Fruit fly (Drosophila melanogaster) whole organism, prepupa: ENCODE results near the gene HDAC4.

ENCODE experiments used
- CG10631 ChIP-seq: fragments of 200-800 bp; sonication (Bioruptor generic); optimal IDR thresholded peaks from 2 replicates; lab custom pipeline; 2016; ENCODE audit warnings: missing biosample characterization, missing genetic modification characterization
- CG10669 ChIP-seq: fragments of 200-800 bp; sonication (Bioruptor generic); optimal IDR thresholded peaks from 3 replicates; lab custom pipeline; 2018; ENCODE audit warnings: missing biosample characterization, mild to moderate bottlenecking, missing genetic modification characterization, moderate library complexity
- CG11294 ChIP-seq: fragments of 200-800 bp; sonication (Bioruptor generic); IDR thresholded peaks from 2 replicates; pipeline ENCODE4 v1.3.6; 2022; ENCODE audit warnings: missing biosample characterization, missing genetic modification characterization
- CG11762 ChIP-seq: fragments of 200-800 bp; sonication (Bioruptor generic); optimal IDR thresholded peaks from 3 replicates; lab custom pipeline; 2016; ENCODE audit warnings: missing biosample characterization, missing genetic modification characterization; ENCODE audit not compliant: insufficient read depth
- CG11902 ChIP-seq: fragments of 200-800 bp; sonication (Bioruptor generic); optimal IDR thresholded peaks from 3 replicates; lab custom pipeline; 2016; ENCODE audit warnings: missing biosample characterization, missing genetic modification characterization
- CG15336 ChIP-seq: fragments of 200-800 bp; sonication (Bioruptor generic); IDR thresholded peaks from 2 replicates; pipeline ENCODE4 v1.3.6; 2022; ENCODE audit warnings: missing biosample characterization, missing genetic modification characterization
- CG1621 ChIP-seq: fragments of 200-800 bp; sonication (Bioruptor generic); optimal IDR thresholded peaks from 3 replicates; lab custom pipeline; 2018; ENCODE audit warnings: missing biosample characterization, mild to moderate bottlenecking, missing genetic modification characterization
- CG16779 ChIP-seq: fragments of 200-800 bp; sonication (Bioruptor generic); optimal IDR thresholded peaks from 3 replicates; lab custom pipeline; 2017; ENCODE audit warnings: missing biosample characterization, mild to moderate bottlenecking, missing genetic modification characterization
- CG3032 ChIP-seq: fragments of 200-800 bp; optimal IDR thresholded peaks from 2 replicates; lab custom pipeline; 2019; ENCODE audit warnings: missing biosample characterization, mild to moderate bottlenecking, missing genetic modification characterization, moderate library complexity
- CG31627 ChIP-seq: fragments of 200-800 bp; sonication (Bioruptor generic); optimal IDR thresholded peaks from 3 replicates; lab custom pipeline; 2016; ENCODE audit warnings: missing biosample characterization, missing genetic modification characterization
- CG32006 ChIP-seq: fragments of 200-800 bp; sonication (Bioruptor generic); optimal IDR thresholded peaks from 3 replicates; lab custom pipeline; 2017; ENCODE audit warnings: missing biosample characterization, mild to moderate bottlenecking, missing genetic modification characterization
- CG3919 ChIP-seq: fragments of 200-800 bp; sonication (Bioruptor generic); optimal IDR thresholded peaks from 3 replicates; lab custom pipeline; 2016; ENCODE audit warnings: missing biosample characterization, missing genetic modification characterization
- CG4318 ChIP-seq: fragments of 200-800 bp; sonication (Bioruptor generic); optimal IDR thresholded peaks from 3 replicates; lab custom pipeline; 2017; ENCODE audit warnings: missing biosample characterization, mild to moderate bottlenecking, missing genetic modification characterization
- CG6163 ChIP-seq: fragments of 200-800 bp; sonication (Bioruptor generic); IDR thresholded peaks from 3 replicates; pipeline ENCODE4 v1.3.6; 2022; ENCODE audit warnings: missing biosample characterization, missing genetic modification characterization
- CG6276 ChIP-seq: fragments of 200-800 bp; sonication (Bioruptor generic); optimal IDR thresholded peaks from 2 replicates; lab custom pipeline; 2017; ENCODE audit warnings: missing biosample characterization, mild to moderate bottlenecking, missing genetic modification characterization
- CG6808 ChIP-seq: fragments of 200-800 bp; sonication (Bioruptor generic); optimal IDR thresholded peaks from 3 replicates; lab custom pipeline; 2017; ENCODE audit warnings: missing biosample characterization, missing genetic modification characterization, mild to moderate bottlenecking, moderate library complexity, missing genetic modification reagents
- CG6854 ChIP-seq: fragments of 200-800 bp; sonication (Bioruptor generic); optimal IDR thresholded peaks from 2 replicates; lab custom pipeline; 2017; ENCODE audit warnings: missing biosample characterization, mild to moderate bottlenecking, missing genetic modification characterization
- CG7368 ChIP-seq: fragments of 200-800 bp; sonication (Bioruptor generic); optimal IDR thresholded peaks from 3 replicates; lab custom pipeline; 2016; ENCODE audit warnings: missing biosample characterization, missing genetic modification characterization
- CG8119 ChIP-seq: fragments of 200-800 bp; sonication (Bioruptor generic); IDR thresholded peaks from 3 replicates; pipeline ENCODE4 v1.3.6; 2022; ENCODE audit warnings: missing biosample characterization, missing genetic modification characterization
- CG8319 ChIP-seq: fragments of 200-800 bp; sonication (Bioruptor generic); optimal IDR thresholded peaks from 3 replicates; lab custom pipeline; 2016; ENCODE audit warnings: missing biosample characterization, missing genetic modification characterization
- CG8632 ChIP-seq: fragments of 200-800 bp; sonication (Bioruptor generic); optimal IDR thresholded peaks from 3 replicates; lab custom pipeline; 2016; ENCODE audit warnings: missing biosample characterization, missing genetic modification characterization
- CG9139 ChIP-seq: fragments of 200-800 bp; sonication (Bioruptor generic); optimal IDR thresholded peaks from 3 replicates; lab custom pipeline; 2017; ENCODE audit warnings: missing biosample characterization, mild to moderate bottlenecking, missing genetic modification characterization
- Eip78C ChIP-seq: fragments of 200-800 bp; sonication (Bioruptor generic); peaks from one replicate; lab custom pipeline; 2016; ENCODE audit warnings: missing biosample characterization, missing genetic modification characterization
- Ets96B ChIP-seq: fragments of 200-800 bp; optimal IDR thresholded peaks from 2 replicates; lab custom pipeline; 2019; ENCODE audit warnings: missing biosample characterization, mild to moderate bottlenecking, missing genetic modification characterization, moderate library complexity
- Gug ChIP-seq: fragments of 200-800 bp; sonication (Bioruptor generic); IDR thresholded peaks from 2 replicates; pipeline ENCODE4 v1.3.6; 2022; ENCODE audit warnings: missing biosample characterization, missing genetic modification characterization
- Hr39 ChIP-seq: fragments of 200-800 bp; sonication (Bioruptor generic); optimal IDR thresholded peaks from 2 replicates; lab custom pipeline; 2016; ENCODE audit warnings: missing biosample characterization, missing genetic modification characterization
- Hr4 ChIP-seq: fragments of 200-800 bp; sonication (Bioruptor generic); optimal IDR thresholded peaks from 3 replicates; lab custom pipeline; 2016; ENCODE audit warnings: missing biosample characterization, missing genetic modification characterization
- Lpt ChIP-seq: fragments of 200-800 bp; sonication (Bioruptor generic); optimal IDR thresholded peaks from 3 replicates; lab custom pipeline; 2016; ENCODE audit warnings: missing biosample characterization, missing genetic modification characterization
- Smox ChIP-seq: fragments of 200-800 bp; sonication (Bioruptor generic); optimal IDR thresholded peaks from 3 replicates; lab custom pipeline; 2016; ENCODE audit warnings: missing biosample characterization, missing genetic modification characterization
- Sox102F ChIP-seq: fragments of 200-800 bp; sonication (Bioruptor generic); optimal IDR thresholded peaks from 2 replicates; lab custom pipeline; 2016; ENCODE audit warnings: missing biosample characterization, mild to moderate bottlenecking, missing genetic modification characterization
- Sox15 ChIP-seq: fragments of 200-800 bp; sonication (Bioruptor generic); optimal IDR thresholded peaks from 3 replicates; lab custom pipeline; 2016; ENCODE audit warnings: missing biosample characterization, missing genetic modification characterization
- achi ChIP-seq: fragments of 200-800 bp; sonication (Bioruptor generic); optimal IDR thresholded peaks from 3 replicates; lab custom pipeline; 2016; ENCODE audit warnings: missing biosample characterization, missing genetic modification characterization
- acj6 ChIP-seq: fragments of 200-800 bp; sonication (Bioruptor generic); optimal IDR thresholded peaks from 3 replicates; lab custom pipeline; 2016; ENCODE audit warnings: missing biosample characterization, missing genetic modification characterization
- cyc ChIP-seq: fragments of 200-800 bp; sonication (Bioruptor generic); optimal IDR thresholded peaks from 3 replicates; lab custom pipeline; 2016; ENCODE audit warnings: missing biosample characterization, missing genetic modification characterization
- dac ChIP-seq: fragments of 200-800 bp; sonication (Bioruptor generic); optimal IDR thresholded peaks from 2 replicates; lab custom pipeline; 2017; ENCODE audit warnings: missing biosample characterization, mild to moderate bottlenecking, missing genetic modification characterization
- dsx ChIP-seq: fragments of 200-800 bp; optimal IDR thresholded peaks from 3 replicates; lab custom pipeline; 2019; ENCODE audit warnings: missing biosample characterization, mild to moderate bottlenecking, missing genetic modification characterization, moderate library complexity; ENCODE audit not compliant: poor library complexity, severe bottlenecking
- esn ChIP-seq: fragments of 200-800 bp; sonication (Bioruptor generic); optimal IDR thresholded peaks from 2 replicates; lab custom pipeline; 2016; ENCODE audit warnings: missing biosample characterization, mild to moderate bottlenecking, missing genetic modification characterization, moderate library complexity
- fd59A ChIP-seq: fragments of 200-800 bp; sonication (Bioruptor generic); optimal IDR thresholded peaks from 2 replicates; lab custom pipeline; 2017; ENCODE audit warnings: missing biosample characterization, mild to moderate bottlenecking, missing genetic modification characterization, missing genetic modification reagents
- fkh ChIP-seq: fragments of 200-800 bp; sonication (Bioruptor generic); optimal IDR thresholded peaks from 3 replicates; lab custom pipeline; 2017; ENCODE audit warnings: missing biosample characterization, mild to moderate bottlenecking, missing genetic modification characterization, moderate library complexity
- lz ChIP-seq: fragments of 200-800 bp; sonication (Bioruptor generic); optimal IDR thresholded peaks from 3 replicates; lab custom pipeline; 2016; ENCODE audit warnings: missing biosample characterization, missing genetic modification characterization
- pdm3 ChIP-seq: fragments of 200-800 bp; sonication (Bioruptor generic); optimal IDR thresholded peaks from 3 replicates; lab custom pipeline; 2016; ENCODE audit warnings: missing biosample characterization, missing genetic modification characterization
- salr ChIP-seq, 2 experiments: fragments of 200-800 bp; sonication (Bioruptor generic); optimal IDR thresholded peaks; 3 replicates each; lab custom pipeline; 2016 to 2018; ENCODE audit warnings: missing biosample characterization in 2 of 2, missing genetic modification characterization in 2 of 2, mild to moderate bottlenecking in 1 of 2
- ss ChIP-seq, 2 experiments: fragments of 200-800 bp; sonication (Bioruptor generic); optimal IDR thresholded peaks; 2 replicates in 1 of 2; 3 replicates in 1 of 2; lab custom pipeline; 2017 to 2018; ENCODE audit warnings: mild to moderate bottlenecking in 2 of 2, missing biosample characterization in 2 of 2, missing genetic modification characterization in 2 of 2, moderate library complexity in 1 of 2
- svp ChIP-seq: fragments of 200-800 bp; sonication (Bioruptor generic); peaks from one replicate; lab custom pipeline; 2016; ENCODE audit warnings: missing biosample characterization, missing genetic modification characterization
- topi ChIP-seq: fragments of 200-800 bp; sonication (Bioruptor generic); optimal IDR thresholded peaks from 3 replicates; lab custom pipeline; 2016; ENCODE audit warnings: missing biosample characterization, missing genetic modification characterization

HDAC4 gene

dm6 chrX:13276713-13277112 is 8.7 kb downstream of the HDAC4 start (continued):
- peak; percentile 22 for TF ChIP-seq Lpt (GFP tag; lab: Kevin White, UChicago)
- peak in 1 of 2 experiments; percentile 22 for TF ChIP-seq salr (GFP tag; optimal IDR thresholded peaks at IDR 0.05; lab: Kevin White, UChicago)
- TF ChIP-seq CG6163 (GFP tag; lab: Robert Waterston, UW) = peak; percentile 52
- peak; percentile 8 for TF ChIP-seq Hr39
- peak; percentile 73 for TF ChIP-seq CG15336 (GFP tag; lab: Robert Waterston, UW)
- TF ChIP-seq lz (GFP tag; lab: Kevin White, UChicago) = no peak
- peak; percentile 10 for TF ChIP-seq Smox (GFP tag; lab: Kevin White, UChicago)
- no peak for TF ChIP-seq dac (GFP tag; lab: Kevin White, UChicago)
- peak; percentile 25; the same call in 1 of the 2 replicates for TF ChIP-seq CG11294
- peak; percentile 32 for TF ChIP-seq Hr4
- peak; percentile 66; the same call in 2 of the 3 replicates for TF ChIP-seq CG8119 (GFP tag; lab: Robert Waterston, UW)
- peak; percentile 10 for TF ChIP-seq pdm3 (GFP tag; lab: Kevin White, UChicago)
- no peak for TF ChIP-seq CG9139 (GFP tag; lab: Kevin White, UChicago)
- TF ChIP-seq svp (GFP tag; lab: Kevin White, UChicago) = peak; percentile 37
- TF ChIP-seq CG7368 (GFP tag; lab: Kevin White, UChicago) = peak; percentile 34
- TF ChIP-seq CG32006 (GFP tag; lab: Kevin White, UChicago) = peak; percentile 65
- TF ChIP-seq Sox102F (GFP tag; lab: Kevin White, UChicago) = no peak
- TF ChIP-seq CG6276 (GFP tag; lab: Kevin White, UChicago) = peak; percentile 27
- TF ChIP-seq Eip78C = peak; percentile 79
- TF ChIP-seq CG6854 (GFP tag; lab: Kevin White, UChicago) = no peak
- no peak for TF ChIP-seq Gug (GFP tag; lab: Robert Waterston, UW)
- TF ChIP-seq esn (GFP tag; lab: Kevin White, UChicago) = peak; percentile 29
- no peak for TF ChIP-seq cyc (GFP tag; lab: Kevin White, UChicago)
- peak; percentile 35 for TF ChIP-seq CG11762 (GFP tag; lab: Kevin White, UChicago)
- peak; percentile 32 for TF ChIP-seq CG1621 (tag; lab: Kevin White, UChicago)
- TF ChIP-seq dsx (GFP tag; lab: Kevin White, UChicago) = peak; percentile 42
- TF ChIP-seq CG31627 (GFP tag; lab: Kevin White, UChicago) = no peak

dm6 chrX:13275139-13275538 is 10.3 kb downstream of the HDAC4 start:
- TF ChIP-seq acj6 (GFP tag; lab: Kevin White, UChicago) (peak; percentile 67), CG3919 (GFP tag; lab: Kevin White, UChicago) (peak; percentile 75), CG8119 (GFP tag; lab: Robert Waterston, UW) (peak; percentile 75), Sox15 (GFP tag; lab: Kevin White, UChicago) (peak; percentile 71), achi (peak; percentile 78), CG6163 (GFP tag; lab: Robert Waterston, UW) (no peak), Ets96B (tag; lab: Kevin White, UChicago) (peak; percentile 73), ss (GFP tag; optimal IDR thresholded peaks at IDR 0.05; lab: Kevin White, UChicago) (peak; percentile 55 to 73), CG16779 (tag; lab: Kevin White, UChicago) (peak; percentile 4), svp (GFP tag; lab: Kevin White, UChicago) (peak; percentile 10), CG4318 (peak; percentile 52), salr (GFP tag; optimal IDR thresholded peaks at IDR 0.05; lab: Kevin White, UChicago) (peak; percentile 3 to 78), pdm3 (GFP tag; lab: Kevin White, UChicago) (peak; percentile 60), CG6808 (GFP tag; lab: Kevin White, UChicago) (peak; percentile 80), CG11762 (GFP tag; lab: Kevin White, UChicago) (peak; percentile 73), CG11294 (peak; percentile 47; the same call in 1 of the 2 replicates), Smox (GFP tag; lab: Kevin White, UChicago) (peak; percentile 65), CG1621 (tag; lab: Kevin White, UChicago) (peak; percentile 48), fkh (GFP tag; lab: Kevin White, UChicago) (no peak), fd59A (GFP tag; lab: Kevin White, UChicago) (peak; percentile 71), cyc (GFP tag; lab: Kevin White, UChicago) (peak; percentile 73), CG6854 (GFP tag; lab: Kevin White, UChicago) (no peak), lz (GFP tag; lab: Kevin White, UChicago) (peak; percentile 51), CG7368 (GFP tag; lab: Kevin White, UChicago) (peak; percentile 61), Hr4 (peak; percentile 31), CG8319 (GFP tag; lab: Kevin White, UChicago) (peak; percentile 47), CG8632 (peak; percentile 78), CG11902 (peak; percentile 60), CG10669 (GFP tag; lab: Kevin White, UChicago) (peak; percentile 67), Sox102F (GFP tag; lab: Kevin White, UChicago) (peak; percentile 46), Hr39 (peak; percentile 31), CG9139 (GFP tag; lab: Kevin White, UChicago) (peak; percentile 49), Eip78C (peak; percentile 82), topi (GFP tag; lab: Kevin White, UChicago) (peak; percentile 74), Lpt (GFP tag; lab: Kevin White, UChicago) (peak; percentile 46), CG3032 (peak; percentile 81), dac (GFP tag; lab: Kevin White, UChicago) (peak; percentile 27), CG10631 (GFP tag; lab: Kevin White, UChicago) (peak; percentile 80)
